Worm (Caenorhabditis elegans) whole organism, L4 larva: ENCODE results near the gene lron-13.
A peak's percentile ranks its signal among the peaks of the same experiment; 100 is the strongest.

Source experiments
- F26F4.8 ChIP-seq: fragments of 200-800 bp; sonication (Bioruptor generic); conservative IDR thresholded peaks from 2 replicates; pipeline ENCODE4 v1.3.6; 2022; ENCODE audit warnings: missing genetic modification characterization, missing compliant biosample characterization
- R02D3.7 ChIP-seq: fragments of 150-350 bp; sonication (generic microtip); optimal IDR thresholded peaks from 3 replicates; lab custom pipeline; 2014; ENCODE audit warnings: missing biosample characterization, missing genetic modification characterization
- T20F7.1 ChIP-seq: fragments of 200-800 bp; sonication (Bioruptor generic); optimal IDR thresholded peaks from 2 replicates; lab custom pipeline; 2018; ENCODE audit warnings: mild to moderate bottlenecking, missing genetic modification characterization, missing compliant biosample characterization
- T26A8.4 ChIP-seq: fragments of 200-800 bp; sonication (Bioruptor generic); IDR thresholded peaks from 2 replicates; pipeline ENCODE4 v1.3.6; 2022; ENCODE audit warnings: missing genetic modification characterization, missing compliant biosample characterization
- Y5F2A.4 ChIP-seq: fragments of 200-800 bp; sonication (Bioruptor generic); optimal IDR thresholded peaks from 2 replicates; lab custom pipeline; 2018; ENCODE audit warnings: mild to moderate bottlenecking, missing genetic modification characterization, missing compliant biosample characterization
- Y75B8A.6 ChIP-seq: fragments of 200-800 bp; sonication (Bioruptor generic); IDR thresholded peaks from 2 replicates; pipeline ENCODE4 v1.3.6; 2022; ENCODE audit warnings: missing genetic modification reagents, missing genetic modification characterization, missing compliant biosample characterization
- aha-1 ChIP-seq: fragments of 150-350 bp; peaks from one replicate; lab custom pipeline; 2014; ENCODE audit warnings: missing biosample characterization, missing genetic modification characterization
- ama-1 ChIP-seq: fragments of 150-350 bp; optimal IDR thresholded peaks from 2 replicates; lab custom pipeline; 2014; ENCODE audit warnings: inconsistent platforms, mixed read lengths
- attf-4 ChIP-seq: sonication (generic microtip); optimal IDR thresholded peaks from 3 replicates; lab custom pipeline; 2017; ENCODE audit warnings: missing biosample characterization, missing genetic modification characterization
- ceh-28 ChIP-seq: fragments of 150-350 bp; optimal IDR thresholded peaks from 2 replicates; lab custom pipeline; 2014; ENCODE audit warnings: missing biosample characterization, missing genetic modification reagents, missing genetic modification characterization
- daf-12 ChIP-seq: fragments of 150-350 bp; optimal IDR thresholded peaks from 2 replicates; lab custom pipeline; 2014; ENCODE audit warnings: missing biosample characterization, missing genetic modification reagents, missing genetic modification characterization
- daf-16 ChIP-seq, 3 experiments: sonication (generic microtip); optimal IDR thresholded peaks; 2 replicates each; lab custom pipeline; 2016 to 2017; ENCODE audit warnings: missing genetic modification characterization in 3 of 3, missing genetic modification reagents in 3 of 3, mild to moderate bottlenecking in 2 of 3, missing compliant biosample characterization in 2 of 3, missing biosample characterization in 1 of 3, moderate library complexity in 1 of 3
- daf-19 ChIP-seq: fragments of 200-800 bp; sonication (Bioruptor generic); conservative IDR thresholded peaks from 2 replicates; pipeline ENCODE4 v1.3.6; 2022; ENCODE audit warnings: missing genetic modification characterization, missing compliant biosample characterization
- dmd-8 ChIP-seq: fragments of 200-800 bp; sonication (Bioruptor generic); IDR thresholded peaks from 2 replicates; pipeline ENCODE4 v1.3.6; 2022; ENCODE audit warnings: missing genetic modification characterization, missing compliant biosample characterization
- dmd-9 ChIP-seq: fragments of 200-800 bp; sonication (Bioruptor generic); IDR thresholded peaks from 2 replicates; pipeline ENCODE4 v1.3.6; 2022; ENCODE audit warnings: missing genetic modification reagents, missing genetic modification characterization, missing compliant biosample characterization
- dpl-1 ChIP-seq: fragments of 150-350 bp; optimal IDR thresholded peaks from 2 replicates; lab custom pipeline; 2014; ENCODE audit warnings: missing biosample characterization, missing genetic modification reagents, missing genetic modification characterization
- dve-1 ChIP-seq: sonication (generic microtip); optimal IDR thresholded peaks from 2 replicates; lab custom pipeline; 2017; ENCODE audit warnings: antibody characterized with exemption, mild to moderate bottlenecking, missing genetic modification characterization, missing compliant biosample characterization; ENCODE audit not compliant: insufficient read depth
- egl-43 ChIP-seq: fragments of 200-800 bp; sonication (Bioruptor generic); IDR thresholded peaks from 2 replicates; pipeline ENCODE4 v1.3.6; 2022; ENCODE audit warnings: missing genetic modification reagents, missing genetic modification characterization, missing compliant biosample characterization
- hif-1 ChIP-seq, 2 experiments: sonication (generic microtip); optimal IDR thresholded peaks; 2 replicates each; lab custom pipeline; 2016 to 2017; ENCODE audit warnings: missing compliant biosample characterization in 2 of 2, missing genetic modification characterization in 2 of 2, missing genetic modification reagents in 2 of 2, missing genotype in 2 of 2, mild to moderate bottlenecking in 1 of 2
- hlh-11 ChIP-seq: fragments of 200-800 bp; sonication (Bioruptor generic); optimal IDR thresholded peaks from 2 replicates; lab custom pipeline; 2018; ENCODE audit warnings: mild to moderate bottlenecking, missing genetic modification characterization, missing compliant biosample characterization
- hmg-1.1 ChIP-seq: fragments of 200-800 bp; sonication (Bioruptor generic); IDR thresholded peaks from 2 replicates; pipeline ENCODE4 v1.3.6; 2022; ENCODE audit warnings: missing genetic modification reagents, missing genetic modification characterization, missing compliant biosample characterization
- lin-1 ChIP-seq: fragments of 200-800 bp; sonication (Bioruptor generic); IDR thresholded peaks from 2 replicates; pipeline ENCODE4 v1.3.6; 2022; ENCODE audit warnings: missing genetic modification reagents, missing genetic modification characterization, missing compliant biosample characterization
- lsy-2 ChIP-seq, 2 experiments: fragments of 150-350 bp in 1 of 2; sonication (generic microtip) in 1 of 2; optimal IDR thresholded peaks; 2 replicates each; lab custom pipeline; 2014 to 2017; ENCODE audit warnings: missing biosample characterization in 2 of 2, missing genetic modification characterization in 2 of 2
- madf-5 ChIP-seq, 2 experiments: fragments of 200-800 bp; sonication (Bioruptor generic); IDR thresholded peaks; 2 replicates each; pipeline ENCODE4 v1.3.6; 2022; ENCODE audit warnings: missing compliant biosample characterization in 2 of 2, missing genetic modification characterization in 2 of 2
- madf-9 ChIP-seq: fragments of 200-800 bp; sonication (Bioruptor generic); conservative IDR thresholded peaks from 2 replicates; pipeline ENCODE4 v1.3.6; 2022; ENCODE audit warnings: missing genetic modification reagents, missing genetic modification characterization, missing compliant biosample characterization
- mdl-1 ChIP-seq, 2 experiments: fragments of 150-350 bp in 1 of 2; sonication (generic microtip) in 1 of 2; optimal IDR thresholded peaks; 2 replicates each; lab custom pipeline; 2014 to 2017; ENCODE audit warnings: missing biosample characterization in 2 of 2, missing genetic modification characterization in 2 of 2
- mdt-29 ChIP-seq: fragments of 200-800 bp; sonication (Bioruptor generic); IDR thresholded peaks from 2 replicates; pipeline ENCODE4 v1.3.6; 2022; ENCODE audit warnings: missing genetic modification reagents, missing genetic modification characterization, missing compliant biosample characterization
- mep-1 ChIP-seq: fragments of 150-350 bp; sonication (generic microtip); optimal IDR thresholded peaks from 3 replicates; lab custom pipeline; 2014; ENCODE audit warnings: missing biosample characterization, missing genetic modification characterization
- mes-2 ChIP-seq: sonication (generic microtip); optimal IDR thresholded peaks from 2 replicates; lab custom pipeline; 2016; ENCODE audit warnings: missing genotype, mild to moderate bottlenecking, missing genetic modification characterization, missing compliant biosample characterization; ENCODE audit not compliant: poor library complexity, severe bottlenecking
- mxl-3 ChIP-seq: fragments of 200-800 bp; sonication (Bioruptor generic); optimal IDR thresholded peaks from 2 replicates; lab custom pipeline; 2018; ENCODE audit warnings: mild to moderate bottlenecking, missing genetic modification characterization, missing compliant biosample characterization
- nhr-11 ChIP-seq: fragments of 150-350 bp; optimal IDR thresholded peaks from 2 replicates; lab custom pipeline; 2014; ENCODE audit warnings: missing biosample characterization, missing genetic modification characterization
- nhr-111 ChIP-seq: fragments of 200-800 bp; sonication (Bioruptor generic); optimal IDR thresholded peaks from 2 replicates; lab custom pipeline; 2018; ENCODE audit warnings: mild to moderate bottlenecking, missing genetic modification characterization, missing compliant biosample characterization
- nhr-25 ChIP-seq: sonication (generic microtip); optimal IDR thresholded peaks from 2 replicates; lab custom pipeline; 2017; ENCODE audit warnings: missing genetic modification characterization, mild to moderate bottlenecking, missing compliant biosample characterization, antibody characterized with exemption, moderate library complexity, borderline replicate concordance; ENCODE audit not compliant: insufficient read depth
- nhr-28 ChIP-seq: fragments of 150-350 bp; optimal IDR thresholded peaks from 2 replicates; lab custom pipeline; 2014; ENCODE audit warnings: missing biosample characterization, missing genetic modification characterization
- nhr-41 ChIP-seq: fragments of 200-800 bp; sonication (Bioruptor generic); IDR thresholded peaks from 2 replicates; pipeline ENCODE4 v1.3.6; 2022; ENCODE audit warnings: missing genetic modification reagents, missing genetic modification characterization, missing compliant biosample characterization
- nhr-48 ChIP-seq: sonication (generic microtip); optimal IDR thresholded peaks from 2 replicates; lab custom pipeline; 2016; ENCODE audit warnings: mild to moderate bottlenecking, missing genetic modification characterization, missing compliant biosample characterization
- php-3 ChIP-seq: fragments of 200-800 bp; sonication (Bioruptor generic); IDR thresholded peaks from 2 replicates; pipeline ENCODE4 v1.3.6; 2022; ENCODE audit warnings: missing genetic modification reagents, missing genetic modification characterization, missing compliant biosample characterization
- rbr-2 ChIP-seq: sonication (generic microtip); optimal IDR thresholded peaks from 2 replicates; lab custom pipeline; 2016; ENCODE audit warnings: missing genotype, missing genetic modification characterization, missing compliant biosample characterization
- saeg-2 ChIP-seq: fragments of 200-800 bp; sonication (Bioruptor generic); IDR thresholded peaks from 2 replicates; pipeline ENCODE4 v1.3.6; 2022; ENCODE audit warnings: missing genetic modification reagents, missing genetic modification characterization, missing compliant biosample characterization
- sdz-12 ChIP-seq: fragments of 200-800 bp; sonication (Bioruptor generic); optimal IDR thresholded peaks from 2 replicates; lab custom pipeline; 2018; ENCODE audit warnings: mild to moderate bottlenecking, missing genetic modification characterization, missing compliant biosample characterization
- skn-1 ChIP-seq: fragments of 150-350 bp; optimal IDR thresholded peaks from 2 replicates; lab custom pipeline; 2014; ENCODE audit warnings: missing biosample characterization, missing genetic modification characterization
- snpc-1.2 ChIP-seq: fragments of 200-800 bp; sonication (Bioruptor generic); IDR thresholded peaks from 2 replicates; pipeline ENCODE4 v1.3.6; 2022; ENCODE audit warnings: missing genetic modification reagents, missing genetic modification characterization, missing compliant biosample characterization
- snpc-4 ChIP-seq: fragments of 150-350 bp; optimal IDR thresholded peaks from 2 replicates; lab custom pipeline; 2014; ENCODE audit warnings: missing biosample characterization, missing genetic modification characterization
- unc-62 ChIP-seq, 3 experiments: fragments of 150-350 bp in 1 of 3; sonication (generic microtip); optimal IDR thresholded peaks in 2 of 3; peaks in 1 of 3; 1 replicate in 1 of 3; 2 replicates in 2 of 3; lab custom pipeline; 2014 to 2017; ENCODE audit warnings: missing biosample characterization in 3 of 3, missing genetic modification characterization in 3 of 3, missing genetic modification reagents in 3 of 3, missing genotype in 1 of 3
- zag-1 ChIP-seq: fragments of 150-350 bp; optimal IDR thresholded peaks from 2 replicates; lab custom pipeline; 2014; ENCODE audit warnings: missing biosample characterization, missing genetic modification characterization
- zfp-2 ChIP-seq: sonication (generic microtip); optimal IDR thresholded peaks from 2 replicates; lab custom pipeline; 2016; ENCODE audit warnings: mild to moderate bottlenecking, missing genetic modification characterization, missing compliant biosample characterization
- zfp-3 ChIP-seq: fragments of 200-800 bp; sonication (Bioruptor generic); conservative IDR thresholded peaks from 2 replicates; pipeline ENCODE4 v1.3.6; 2022; ENCODE audit warnings: missing genetic modification reagents, missing genetic modification characterization, missing compliant biosample characterization
- ztf-11 ChIP-seq: fragments of 150-350 bp; optimal IDR thresholded peaks from 2 replicates; lab custom pipeline; 2014; ENCODE audit warnings: missing biosample characterization, missing genetic modification characterization
- ztf-7 ChIP-seq: fragments of 150-350 bp; optimal IDR thresholded peaks from 2 replicates; lab custom pipeline; 2014; ENCODE audit warnings: missing biosample characterization, missing genetic modification characterization

The lron-13 gene

DNA sequence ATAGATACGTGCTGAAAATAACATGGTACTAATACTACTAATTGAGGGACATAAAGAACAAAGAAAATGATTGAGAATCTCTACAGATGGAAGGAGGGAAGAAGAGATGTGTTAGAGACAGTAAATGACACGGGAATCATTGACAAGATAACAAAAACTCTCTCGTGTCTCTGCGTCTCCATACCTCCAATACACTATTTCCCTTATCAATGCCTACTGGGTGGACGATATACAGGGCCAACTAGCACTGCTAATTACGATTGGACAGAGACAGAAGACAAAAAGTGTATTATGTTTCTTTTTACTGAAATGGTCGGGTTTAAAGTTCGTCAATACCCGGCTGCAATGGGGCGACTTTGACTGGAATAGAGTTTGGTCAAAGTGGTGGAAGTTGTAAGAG, 17.4 kb downstream of the lron-13 start (continued):
- TF ChIP-seq daf-12 (tag; lab: Kevin White, UChicago) (no peak), dpl-1 (GFP tag; lab: Kevin White, UChicago) (no peak), mdl-1 (tag; optimal IDR thresholded peaks at IDR 0.05; lab: Kevin White, UChicago) (peak in 1 of 2 experiments; percentile 9), R02D3.7 (tag; lab: Kevin White, UChicago) (no peak), zfp-2 (no peak), unc-62 (GFP tag; optimal IDR thresholded peaks at IDR 0.05 in 1 of 2; lab: Kevin White, UChicago) (peak in 1 of 2 experiments; percentile 98), unc-62 (tag; optimal IDR thresholded peaks at IDR 0.05; lab: Kevin White, UChicago) (no peak), mdt-29 (no peak), aha-1 (tag; lab: Kevin White, UChicago) (peak; percentile 93), F26F4.8 (no peak), Y75B8A.6 (GFP tag; lab: Robert Waterston, UW) (no peak), snpc-4 (no peak), nhr-11 (tag; lab: Kevin White, UChicago) (no peak), hmg-1.1 (GFP tag; lab: Robert Waterston, UW) (no peak), nhr-28 (tag; lab: Kevin White, UChicago) (peak; percentile 97), Y5F2A.4 (GFP tag; lab: Kevin White, UChicago) (no peak), dmd-8 (GFP tag; lab: Robert Waterston, UW) (no peak), ztf-11 (no peak), php-3 (peak; percentile 40; the same call in 1 of the 2 replicates), zag-1 (no peak), madf-5 (GFP tag; IDR thresholded peaks at IDR 0.05; lab: Robert Waterston, UW) (0 out of 4 replicates have a peak, but pooled peaks of 1 of the 2 experiments have one; percentile 50), hif-1 (tag; optimal IDR thresholded peaks at IDR 0.05; lab: Kevin White, UChicago) (peak in 1 of 2 experiments; percentile 0), daf-16 (GFP tag; optimal IDR thresholded peaks at IDR 0.05; lab: Kevin White, UChicago) (no peak), daf-16 (tag; optimal IDR thresholded peaks at IDR 0.05; lab: Kevin White, UChicago) (peak; percentile 81), nhr-48 (tag; lab: Kevin White, UChicago) (peak; percentile 41), zfp-3 (0 out of 2 replicates have a peak, but pooled peaks have one; percentile 10), rbr-2 (tag; lab: Kevin White, UChicago) (no peak), mxl-3 (GFP tag; lab: Kevin White, UChicago) (peak; percentile 68), mes-2 (tag; lab: Kevin White, UChicago) (peak; percentile 65), snpc-1.2 (no peak), dve-1 (tag; lab: Kevin White, UChicago) (peak; percentile 85), T26A8.4 (GFP tag; lab: Robert Waterston, UW) (no peak), sdz-12 (no peak), nhr-41 (GFP tag; lab: Robert Waterston, UW) (no peak), T20F7.1 (GFP tag; lab: Kevin White, UChicago) (peak; percentile 9), egl-43 (GFP tag; lab: Robert Waterston, UW) (no peak), nhr-111 (no peak), ama-1 (lab: Kevin White, UChicago) (no peak)

DNA sequence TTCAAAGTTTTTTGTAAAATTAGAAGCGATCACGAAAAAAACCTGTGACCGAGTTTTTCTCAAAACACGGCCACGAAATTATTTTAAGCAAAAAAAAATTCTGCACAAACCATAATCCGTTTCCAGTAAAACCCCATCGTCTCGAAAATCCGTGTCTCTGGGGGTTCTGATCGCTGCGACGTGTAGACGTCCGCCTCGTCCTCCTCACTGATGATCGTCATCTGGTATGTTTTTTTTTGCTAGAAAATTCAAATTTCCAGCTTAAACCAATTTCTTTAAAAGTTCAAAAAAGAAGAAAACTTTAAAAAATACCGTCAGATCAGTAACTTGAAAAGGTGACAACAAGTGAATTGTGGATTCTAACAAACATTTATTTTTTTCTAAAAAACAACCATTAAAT, 19.3 kb downstream of the lron-13 start, which contains the start of gene Y76A2B.4:
Gene Y76A2B.4 (minus strand): TSS at position 241 of the 400 bp plus-strand sequence.
- TF ChIP-seq T20F7.1 (GFP tag; lab: Kevin White, UChicago) = peak; percentile 22
- no peak for TF ChIP-seq saeg-2
- TF ChIP-seq lin-1 = peak; percentile 11; the same call in 1 of the 2 replicates
- no peak for TF ChIP-seq nhr-25 (tag; lab: Kevin White, UChicago)
- TF ChIP-seq attf-4 (tag; lab: Kevin White, UChicago) = no peak
- peak; percentile 22 for TF ChIP-seq mep-1 (tag; lab: Kevin White, UChicago)
- no peak for TF ChIP-seq nhr-41 (GFP tag; lab: Robert Waterston, UW)
- TF ChIP-seq ceh-28 (tag; lab: Kevin White, UChicago) = no peak
- no peak for TF ChIP-seq daf-16 (GFP tag; optimal IDR thresholded peaks at IDR 0.05; lab: Kevin White, UChicago)
- peak; percentile 17 for TF ChIP-seq daf-16 (tag; optimal IDR thresholded peaks at IDR 0.05; lab: Kevin White, UChicago)
- no peak for TF ChIP-seq madf-9
- peak; percentile 25; the same call in 1 of the 2 replicates for TF ChIP-seq T26A8.4 (GFP tag; lab: Robert Waterston, UW)
- TF ChIP-seq snpc-4 = no peak
- TF ChIP-seq aha-1 (tag; lab: Kevin White, UChicago) = no peak
- TF ChIP-seq hmg-1.1 (GFP tag; lab: Robert Waterston, UW) = 0 out of 2 replicates have a peak, but pooled peaks have one; percentile 14
- TF ChIP-seq skn-1 (tag; lab: Kevin White, UChicago) = no peak
- no peak for TF ChIP-seq daf-19 (GFP tag; lab: Robert Waterston, UW)
- TF ChIP-seq F26F4.8 = no peak
- TF ChIP-seq ztf-7 (tag; lab: Kevin White, UChicago) = no peak
- peak; percentile 31 for TF ChIP-seq hlh-11 (tag; lab: Kevin White, UChicago)
- TF ChIP-seq ama-1 (lab: Kevin White, UChicago) = no peak
- TF ChIP-seq dmd-9 (GFP tag; lab: Robert Waterston, UW) = no peak
- TF ChIP-seq lsy-2 (tag; optimal IDR thresholded peaks at IDR 0.05; lab: Kevin White, UChicago) = no peak
